Worm (Caenorhabditis elegans): ENCODE data around the gene mig-39.

Gene mig-39

DNA sequence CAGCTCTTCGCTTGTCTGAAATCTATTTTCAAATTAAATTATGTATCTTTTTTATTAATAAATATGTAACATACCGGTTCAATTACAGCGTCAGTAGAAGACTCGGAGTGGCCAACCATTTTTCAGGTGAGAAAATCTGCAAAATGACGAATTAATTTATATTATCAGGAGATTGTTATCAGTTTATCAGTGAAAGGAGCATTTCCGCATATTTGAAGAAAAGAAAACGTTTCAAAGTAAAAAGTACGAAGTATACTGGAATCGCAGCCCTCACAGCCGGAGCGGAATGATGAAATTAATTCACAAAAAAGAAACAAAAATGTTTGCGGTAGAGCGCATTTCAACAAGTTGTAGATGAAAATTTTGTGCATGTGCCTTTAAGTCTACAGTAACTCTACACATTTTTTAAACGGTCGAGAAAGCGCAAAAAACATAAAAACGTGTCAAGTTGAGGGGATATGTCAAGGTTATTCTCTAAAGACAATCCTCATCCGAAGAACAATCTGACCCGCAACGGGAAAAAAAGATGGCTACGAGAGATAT, 12.6 kb downstream of the mig-39 start:
- peak; percentile 66 for TF ChIP-seq elt-2 (tag; optimal IDR thresholded peaks at IDR 0.05)
- TF ChIP-seq nhr-232 (tag; optimal IDR thresholded peaks at IDR 0.05), result no peak
- no peak for TF ChIP-seq lin-11 (tag; optimal IDR thresholded peaks at IDR 0.05)

ce11 chrIII:8480355-8480754, 13.5 kb downstream of the mig-39 start, which contains the start of gene F42H10.6:
Gene F42H10.6, minus strand, starts transcription at chrIII:8480455.
- TF ChIP-seq ceh-2 (tag; optimal IDR thresholded peaks at IDR 0.05) (no peak), C38D4.7 (GFP tag; optimal IDR thresholded peaks at IDR 0.05) (no peak), gmeb-2 (tag; optimal IDR thresholded peaks at IDR 0.05) (no peak), tbx-7 (tag; optimal IDR thresholded peaks at IDR 0.05) (no peak), fkh-10 (GFP tag; optimal IDR thresholded peaks at IDR 0.05) (no peak), ceh-14 (tag; optimal IDR thresholded peaks at IDR 0.05) (no peak), unc-3 (GFP tag; conservative IDR thresholded peaks at IDR 0.05) (no peak), unc-3 (tag; optimal IDR thresholded peaks at IDR 0.05) (no peak), K02D7.2 (tag; optimal IDR thresholded peaks at IDR 0.05) (no peak), hlh-6 (tag; optimal IDR thresholded peaks at IDR 0.05) (no peak), tbx-2 (tag; optimal IDR thresholded peaks at IDR 0.05) (no peak), nhr-232 (tag; optimal IDR thresholded peaks at IDR 0.05) (no peak), fax-1 (tag; optimal IDR thresholded peaks at IDR 0.05) (no peak), nfya-1 (tag; optimal IDR thresholded peaks at IDR 0.05) (no peak), ceh-18 (tag; optimal IDR thresholded peaks at IDR 0.05) (no peak), dve-1 (tag; optimal IDR thresholded peaks at IDR 0.05) (no peak), sox-2 (GFP tag; IDR thresholded peaks at IDR 0.05) (no peak)

- TF ChIP-seq sdc-2 (tag; optimal IDR thresholded peaks at IDR 0.05) (no peak), hlh-6 (tag; optimal IDR thresholded peaks at IDR 0.05) (no peak), hlh-30 (tag; optimal IDR thresholded peaks at IDR 0.05; ENCODE audit: insufficient read depth) (no peak), hlh-8 (tag; optimal IDR thresholded peaks at IDR 0.05) (no peak), elt-4 (tag; optimal IDR thresholded peaks at IDR 0.05) (no peak), ceh-45 (GFP tag; IDR thresholded peaks at IDR 0.05) (no peak), Y22D7AL.16 (tag; optimal IDR thresholded peaks at IDR 0.05) (no peak), dmd-4 (tag; optimal IDR thresholded peaks at IDR 0.05; ENCODE audit: borderline replicate concordance) (no peak), ahr-1 (tag; optimal IDR thresholded peaks at IDR 0.05) (no peak), ceh-9 (tag; optimal IDR thresholded peaks at IDR 0.05) (no peak), unc-42 (tag; optimal IDR thresholded peaks at IDR 0.05) (no peak), F13H6.1 (tag; optimal IDR thresholded peaks at IDR 0.05) (no peak)
These were observed 17.0 kb downstream of the mig-39 start, which contains the start of gene F42H10.3 for ce11 chrIII:8483853-8484252. Gene F42H10.3, plus strand, starts transcription at chrIII:8484153.

ce11 chrIII:8490254-8490653, 23.4 kb downstream of the mig-39 start, which contains the start of the genes ess-2 and F42H10.2:
Gene ess-2, minus strand, starts transcription at chrIII:8490352.
Gene F42H10.2, plus strand, starts transcription at chrIII:8490620.
- peak; percentile 38 for TF ChIP-seq unc-42 (tag; optimal IDR thresholded peaks at IDR 0.05)
- TF ChIP-seq pha-2 (tag; optimal IDR thresholded peaks at IDR 0.05), result no peak

- TF ChIP-seq mec-3 (tag; optimal IDR thresholded peaks at IDR 0.05; ENCODE audit: borderline replicate concordance) (no peak), ceh-18 (tag; optimal IDR thresholded peaks at IDR 0.05) (no peak), ceh-6 (GFP tag; optimal IDR thresholded peaks at IDR 0.05) (no peak), pat-9 (tag; optimal IDR thresholded peaks at IDR 0.05) (no peak), pax-1 (tag; optimal IDR thresholded peaks at IDR 0.05) (no peak), fkh-6 (tag; optimal IDR thresholded peaks at IDR 0.05) (no peak), Y22D7AL.16 (tag; optimal IDR thresholded peaks at IDR 0.05) (no peak), ref-2 (tag; optimal IDR thresholded peaks at IDR 0.05) (no peak), C38D4.7 (GFP tag; optimal IDR thresholded peaks at IDR 0.05) (no peak), unc-3 (GFP tag; conservative IDR thresholded peaks at IDR 0.05) (no peak), unc-3 (tag; optimal IDR thresholded peaks at IDR 0.05) (no peak), eyg-1 (tag; optimal IDR thresholded peaks at IDR 0.05) (no peak), ceh-22 (tag; optimal IDR thresholded peaks at IDR 0.05) (no peak), ceh-24 (tag; optimal IDR thresholded peaks at IDR 0.05) (no peak), madf-2 (tag; optimal IDR thresholded peaks at IDR 0.05) (no peak), K09A11.1 (tag; optimal IDR thresholded peaks at IDR 0.05; ENCODE audit: insufficient read depth) (no peak), dmd-4 (tag; optimal IDR thresholded peaks at IDR 0.05; ENCODE audit: borderline replicate concordance) (no peak), F13H6.1 (tag; optimal IDR thresholded peaks at IDR 0.05) (no peak), hlh-13 (GFP tag; optimal IDR thresholded peaks at IDR 0.05) (no peak)
These were observed 25.1 kb downstream of the mig-39 start for ce11 chrIII:8491945-8492344.

All from whole organism, late embryonic.